Worm (Caenorhabditis elegans) whole organism, L2 larva: ENCODE measurements around the gene srx-2.

Source experiments
- C34F6.9 ChIP-seq: fragments of 150-350 bp; optimal IDR thresholded peaks from 2 replicates; lab custom pipeline; 2014; ENCODE audit warnings: missing biosample characterization, missing genetic modification characterization
- F13H6.1 ChIP-seq: sonication (generic microtip); optimal IDR thresholded peaks from 2 replicates; lab custom pipeline; 2016; ENCODE audit warnings: missing genetic modification characterization, missing compliant biosample characterization
- Y55F3AM.14 ChIP-seq: fragments of 200-800 bp; sonication (Bioruptor generic); optimal IDR thresholded peaks from 2 replicates; lab custom pipeline; 2018; ENCODE audit warnings: mild to moderate bottlenecking, missing genetic modification characterization, missing compliant biosample characterization
- ZK546.5 ChIP-seq: sonication (generic microtip); optimal IDR thresholded peaks from 2 replicates; lab custom pipeline; 2017; ENCODE audit warnings: missing biosample characterization, missing genetic modification characterization
- alr-1 ChIP-seq: fragments of 150-350 bp; optimal IDR thresholded peaks from 2 replicates; lab custom pipeline; 2014; ENCODE audit warnings: missing biosample characterization, missing genetic modification characterization
- aly-2 ChIP-seq: fragments of 150-350 bp; optimal IDR thresholded peaks from 2 replicates; lab custom pipeline; 2014; ENCODE audit warnings: missing biosample characterization, missing genetic modification characterization
- blmp-1 ChIP-seq: sonication (generic microtip); optimal IDR thresholded peaks from 2 replicates; lab custom pipeline; 2017; ENCODE audit warnings: missing genetic modification characterization, mild to moderate bottlenecking, missing compliant biosample characterization, antibody characterized with exemption, moderate library complexity; ENCODE audit not compliant: insufficient read depth
- ceh-16 ChIP-seq: fragments of 150-350 bp; optimal IDR thresholded peaks from 2 replicates; lab custom pipeline; 2014; ENCODE audit warnings: missing biosample characterization, missing genetic modification characterization
- ceh-82 ChIP-seq: fragments of 150-350 bp; optimal IDR thresholded peaks from 2 replicates; lab custom pipeline; 2014; ENCODE audit warnings: missing biosample characterization, missing genetic modification characterization
- dmd-4 ChIP-seq: sonication (generic microtip); optimal IDR thresholded peaks from 2 replicates; lab custom pipeline; 2017; ENCODE audit warnings: missing biosample characterization, missing genetic modification characterization
- egl-27 ChIP-seq: sonication (generic microtip); optimal IDR thresholded peaks from 3 replicates; lab custom pipeline; 2017; ENCODE audit warnings: missing biosample characterization, missing genetic modification reagents, missing genetic modification characterization
- elt-1 ChIP-seq: fragments of 150-350 bp; optimal IDR thresholded peaks from 2 replicates; lab custom pipeline; 2014; ENCODE audit warnings: missing biosample characterization, missing genetic modification characterization
- gmeb-1 ChIP-seq: fragments of 150-350 bp; optimal IDR thresholded peaks from 2 replicates; lab custom pipeline; 2014; ENCODE audit warnings: missing biosample characterization, missing genetic modification characterization
- lin-11 ChIP-seq: fragments of 150-350 bp; sonication (generic microtip); optimal IDR thresholded peaks from 2 replicates; lab custom pipeline; 2014; ENCODE audit warnings: missing biosample characterization, missing genetic modification characterization, inconsistent platforms, mixed read lengths
- lsy-2 ChIP-seq, 2 experiments: fragments of 150-350 bp in 1 of 2; sonication (generic microtip) in 1 of 2; optimal IDR thresholded peaks; 2 replicates each; lab custom pipeline; 2014 to 2017; ENCODE audit warnings: missing biosample characterization in 2 of 2, missing genetic modification characterization in 2 of 2
- nhr-11 ChIP-seq: fragments of 150-350 bp; optimal IDR thresholded peaks from 2 replicates; lab custom pipeline; 2014; ENCODE audit warnings: missing biosample characterization, missing genetic modification characterization
- nhr-12 ChIP-seq: fragments of 150-350 bp; optimal IDR thresholded peaks from 2 replicates; lab custom pipeline; 2014; ENCODE audit warnings: missing biosample characterization, missing genetic modification characterization
- nhr-129 ChIP-seq: fragments of 150-350 bp; optimal IDR thresholded peaks from 2 replicates; lab custom pipeline; 2014; ENCODE audit warnings: missing biosample characterization, missing genetic modification characterization
- nhr-21 ChIP-seq: fragments of 150-350 bp; optimal IDR thresholded peaks from 2 replicates; lab custom pipeline; 2014; ENCODE audit warnings: missing biosample characterization, missing genetic modification characterization
- nhr-23 ChIP-seq: fragments of 150-350 bp; optimal IDR thresholded peaks from 2 replicates; lab custom pipeline; 2014; ENCODE audit warnings: missing biosample characterization, missing genetic modification reagents, missing genetic modification characterization
- nhr-237 ChIP-seq: fragments of 150-350 bp; optimal IDR thresholded peaks from 2 replicates; lab custom pipeline; 2014; ENCODE audit warnings: missing biosample characterization, missing genetic modification characterization
- nhr-25 ChIP-seq: fragments of 150-350 bp; sonication (generic microtip); optimal IDR thresholded peaks from 3 replicates; lab custom pipeline; 2014; ENCODE audit warnings: missing biosample characterization, missing genetic modification characterization
- nhr-6 ChIP-seq: fragments of 150-350 bp; optimal IDR thresholded peaks from 2 replicates; lab custom pipeline; 2014; ENCODE audit warnings: missing biosample characterization, missing genetic modification characterization
- nhr-77 ChIP-seq: fragments of 150-350 bp; optimal IDR thresholded peaks from 2 replicates; lab custom pipeline; 2014; ENCODE audit warnings: missing biosample characterization, missing genetic modification characterization
- peb-1 ChIP-seq: fragments of 150-350 bp; optimal IDR thresholded peaks from 2 replicates; lab custom pipeline; 2014; ENCODE audit warnings: missing biosample characterization, missing genetic modification characterization
- sem-4 ChIP-seq: fragments of 150-350 bp; optimal IDR thresholded peaks from 2 replicates; lab custom pipeline; 2014; ENCODE audit warnings: missing biosample characterization, missing genetic modification reagents, missing genetic modification characterization
- snpc-4 ChIP-seq: fragments of 150-350 bp; optimal IDR thresholded peaks from 2 replicates; lab custom pipeline; 2014; ENCODE audit warnings: missing biosample characterization, missing genetic modification characterization
- unc-39 ChIP-seq: fragments of 150-350 bp; optimal IDR thresholded peaks from 2 replicates; lab custom pipeline; 2014; ENCODE audit warnings: missing biosample characterization, missing genetic modification characterization
- unc-55 ChIP-seq: fragments of 150-350 bp; sonication (generic microtip); optimal IDR thresholded peaks from 3 replicates; lab custom pipeline; 2014; ENCODE audit warnings: missing biosample characterization, missing genetic modification reagents, missing genetic modification characterization
- unc-62 ChIP-seq: fragments of 150-350 bp; optimal IDR thresholded peaks from 2 replicates; lab custom pipeline; 2014; ENCODE audit warnings: missing biosample characterization, missing genetic modification reagents, missing genetic modification characterization
- zag-1 ChIP-seq: fragments of 150-350 bp; optimal IDR thresholded peaks from 2 replicates; lab custom pipeline; 2014; ENCODE audit warnings: missing biosample characterization, missing genetic modification characterization
- ztf-1 ChIP-seq: fragments of 200-800 bp; sonication (Bioruptor generic); conservative IDR thresholded peaks from 2 replicates; pipeline ENCODE4 v1.3.6; 2022; ENCODE audit warnings: missing genetic modification characterization, missing compliant biosample characterization
- ztf-11 ChIP-seq: sonication (generic microtip); optimal IDR thresholded peaks from 2 replicates; lab custom pipeline; 2017; ENCODE audit warnings: missing biosample characterization, missing genetic modification characterization

srx-2 gene

ce11 chrV:9053969-9054368 is 44.7 kb downstream of the srx-2 start, which contains the start of gene C25E10.8:
Gene C25E10.8, minus strand, starts transcription at chrV:9054069.
- no peak for TF ChIP-seq ztf-11
- TF ChIP-seq lin-11 (tag; lab: Kevin White, UChicago), result no peak
- TF ChIP-seq zag-1, result no peak
- no peak for TF ChIP-seq lsy-2 (tag; optimal IDR thresholded peaks at IDR 0.05; lab: Kevin White, UChicago)
- no peak for TF ChIP-seq nhr-11 (tag; lab: Kevin White, UChicago)
- no peak for TF ChIP-seq sem-4 (tag; lab: Kevin White, UChicago)
- no peak for TF ChIP-seq ZK546.5 (tag; lab: Kevin White, UChicago)
- no peak for TF ChIP-seq ceh-82 (tag; lab: Kevin White, UChicago)
- no peak for TF ChIP-seq nhr-25
- no peak for TF ChIP-seq F13H6.1 (tag; lab: Kevin White, UChicago)
- no peak for TF ChIP-seq nhr-129 (tag; lab: Kevin White, UChicago)
- TF ChIP-seq alr-1 (tag; lab: Kevin White, UChicago), result no peak
- TF ChIP-seq Y55F3AM.14, result no peak
- TF ChIP-seq peb-1 (tag; lab: Kevin White, UChicago), result no peak
- no peak for TF ChIP-seq gmeb-1 (tag; lab: Kevin White, UChicago)
- TF ChIP-seq ceh-16, result no peak
- no peak for TF ChIP-seq unc-55 (GFP tag; lab: Kevin White, UChicago)
- no peak for TF ChIP-seq C34F6.9 (tag; lab: Kevin White, UChicago)
- TF ChIP-seq nhr-12, result no peak
- TF ChIP-seq dmd-4, result no peak

ce11 chrV:9054771-9055170 is 45.5 kb downstream of the srx-2 start, which contains the start of gene swm-1:
Gene swm-1, minus strand, starts transcription at chrV:9054871.
- no peak for TF ChIP-seq blmp-1 (tag; lab: Kevin White, UChicago)
- no peak for TF ChIP-seq nhr-237 (tag; lab: Kevin White, UChicago)
- TF ChIP-seq snpc-4 (tag; lab: Kevin White, UChicago), result no peak
- TF ChIP-seq F13H6.1 (tag; lab: Kevin White, UChicago), result no peak

- TF ChIP-seq nhr-21 (tag; lab: Kevin White, UChicago), result peak; percentile 11
- no peak for TF ChIP-seq aly-2
- TF ChIP-seq unc-62 (GFP tag; lab: Kevin White, UChicago), result no peak
- no peak for TF ChIP-seq nhr-25
- no peak for TF ChIP-seq nhr-23 (tag; lab: Kevin White, UChicago)
- no peak for TF ChIP-seq ztf-1
These were observed 46.4 kb downstream of the srx-2 start for ce11 chrV:9055644-9056043.

ce11 chrV:9056253-9056652 is 47.0 kb downstream of the srx-2 start, which contains the start of gene C25E10.10:
Gene C25E10.10, minus strand, starts transcription at chrV:9056353.
- TF ChIP-seq C34F6.9 (tag; lab: Kevin White, UChicago) (no peak), nhr-12 (no peak), dmd-4 (no peak), egl-27 (tag; lab: Kevin White, UChicago) (no peak), alr-1 (tag; lab: Kevin White, UChicago) (no peak), nhr-129 (tag; lab: Kevin White, UChicago) (no peak), nhr-21 (tag; lab: Kevin White, UChicago) (no peak), unc-39 (tag; lab: Kevin White, UChicago) (no peak), nhr-11 (tag; lab: Kevin White, UChicago) (no peak)

- TF ChIP-seq dmd-4, result no peak
- no peak for TF ChIP-seq nhr-77 (tag; lab: Kevin White, UChicago)
- TF ChIP-seq lin-11 (tag; lab: Kevin White, UChicago), result no peak
- TF ChIP-seq nhr-6, result no peak
- no peak for TF ChIP-seq blmp-1 (tag; lab: Kevin White, UChicago)
- no peak for TF ChIP-seq egl-27 (tag; lab: Kevin White, UChicago)
- no peak for TF ChIP-seq unc-39 (tag; lab: Kevin White, UChicago)
- no peak for TF ChIP-seq ceh-82 (tag; lab: Kevin White, UChicago)
- TF ChIP-seq ztf-11, result no peak
- no peak for TF ChIP-seq snpc-4 (tag; lab: Kevin White, UChicago)
- TF ChIP-seq elt-1 (tag; lab: Kevin White, UChicago), result no peak
- TF ChIP-seq Y55F3AM.14, result no peak
- no peak for TF ChIP-seq ZK546.5 (tag; lab: Kevin White, UChicago)
These were observed 49.4 kb downstream of the srx-2 start, which contains the start of gene C25E10.11 for ce11 chrV:9058627-9059026. Gene C25E10.11, minus strand, starts transcription at chrV:9058727.
